Worm (Caenorhabditis elegans) whole organism, young adult: ENCODE results near the gene R10E11.6.
A peak's percentile ranks its signal among the peaks of the same experiment; 100 is the strongest.

Experiments used
- C17E4.6 ChIP-seq: fragments of 200-800 bp; sonication (Bioruptor generic); IDR thresholded peaks from 2 replicates; pipeline ENCODE4 v1.3.6; 2022; ENCODE audit warnings: missing genetic modification reagents, missing genetic modification characterization, missing compliant biosample characterization
- F22D6.2 ChIP-seq: sonication (generic microtip); optimal IDR thresholded peaks from 2 replicates; lab custom pipeline; 2016; ENCODE audit warnings: mild to moderate bottlenecking, missing genetic modification characterization, missing compliant biosample characterization
- F33H1.4 ChIP-seq: fragments of 200-800 bp; sonication (Bioruptor generic); IDR thresholded peaks from 2 replicates; pipeline ENCODE4 v1.3.6; 2022; ENCODE audit warnings: missing genetic modification reagents, missing genetic modification characterization, missing compliant biosample characterization
- F49E8.2 ChIP-seq: sonication (generic microtip); optimal IDR thresholded peaks from 3 replicates; lab custom pipeline; 2017; ENCODE audit warnings: missing genetic modification characterization, mild to moderate bottlenecking, missing compliant biosample characterization, antibody characterized with exemption, moderate library complexity; ENCODE audit not compliant: insufficient read depth
- F52B5.7 ChIP-seq: sonication (generic microtip); optimal IDR thresholded peaks from 2 replicates; lab custom pipeline; 2016; ENCODE audit warnings: mild to moderate bottlenecking, missing genetic modification characterization, missing compliant biosample characterization
- F57A8.1 ChIP-seq: fragments of 200-800 bp; sonication (Bioruptor generic); optimal IDR thresholded peaks from 2 replicates; lab custom pipeline; 2018; ENCODE audit warnings: mild to moderate bottlenecking, missing genetic modification characterization, moderate library complexity, missing compliant biosample characterization
- Y56A3A.18 ChIP-seq: fragments of 200-800 bp; sonication (Bioruptor generic); IDR thresholded peaks from 2 replicates; pipeline ENCODE4 v1.3.6; 2022; ENCODE audit warnings: missing genetic modification reagents, missing genetic modification characterization, missing compliant biosample characterization
- Y67H2A.10 ChIP-seq: fragments of 200-800 bp; sonication (Bioruptor generic); conservative IDR thresholded peaks from 2 replicates; pipeline ENCODE4 v1.3.6; 2022; ENCODE audit warnings: missing genetic modification reagents, missing genetic modification characterization, missing compliant biosample characterization
- Y95B8A.8 ChIP-seq: fragments of 200-800 bp; sonication (Bioruptor generic); IDR thresholded peaks from 2 replicates; pipeline ENCODE4 v1.3.6; 2022; ENCODE audit warnings: missing genetic modification reagents, missing genetic modification characterization, missing compliant biosample characterization
- akir-1 ChIP-seq: fragments of 200-800 bp; sonication (Bioruptor generic); optimal IDR thresholded peaks from 2 replicates; lab custom pipeline; 2018; ENCODE audit warnings: mild to moderate bottlenecking, missing genetic modification characterization, moderate library complexity, missing compliant biosample characterization
- athp-1 ChIP-seq: sonication (generic microtip); optimal IDR thresholded peaks from 2 replicates; lab custom pipeline; 2017; ENCODE audit warnings: mild to moderate bottlenecking, missing genetic modification characterization, missing compliant biosample characterization
- attf-5 ChIP-seq: fragments of 200-800 bp; sonication (Bioruptor generic); optimal IDR thresholded peaks from 2 replicates; lab custom pipeline; 2018; ENCODE audit warnings: mild to moderate bottlenecking, missing genetic modification characterization, missing compliant biosample characterization
- attf-6 ChIP-seq: fragments of 200-800 bp; sonication (Bioruptor generic); IDR thresholded peaks from 2 replicates; pipeline ENCODE4 v1.3.6; 2022; ENCODE audit warnings: missing genetic modification reagents, missing genetic modification characterization, missing compliant biosample characterization
- cebp-1 ChIP-seq, 2 experiments: fragments of 200-800 bp in 1 of 2; sonication (Bioruptor generic) in 1 of 2; sonication (generic microtip) in 1 of 2; IDR thresholded peaks in 1 of 2; optimal IDR thresholded peaks in 1 of 2; 2 replicates each; pipeline versions ENCODE4 v1.3.6 to Lab custom; 2017 to 2022; ENCODE audit warnings: missing compliant biosample characterization in 2 of 2, missing genetic modification characterization in 2 of 2, mild to moderate bottlenecking in 1 of 2, missing genetic modification reagents in 1 of 2, moderate library complexity in 1 of 2
- ceh-27 ChIP-seq: fragments of 200-800 bp; sonication (Bioruptor generic); optimal IDR thresholded peaks from 2 replicates; lab custom pipeline; 2018; ENCODE audit warnings: mild to moderate bottlenecking, missing genetic modification characterization, moderate library complexity, missing compliant biosample characterization
- ceh-58 ChIP-seq: fragments of 200-800 bp; sonication (Bioruptor generic); IDR thresholded peaks from 2 replicates; pipeline ENCODE4 v1.3.6; 2022; ENCODE audit warnings: missing genetic modification characterization, missing compliant biosample characterization
- ceh-79 ChIP-seq: sonication (generic microtip); optimal IDR thresholded peaks from 2 replicates; lab custom pipeline; 2017; ENCODE audit warnings: mild to moderate bottlenecking, missing genetic modification characterization, missing compliant biosample characterization
- dox-1 ChIP-seq: fragments of 200-800 bp; sonication (Bioruptor generic); IDR thresholded peaks from 2 replicates; pipeline ENCODE4 v1.3.6; 2022; ENCODE audit warnings: missing genetic modification reagents, missing genetic modification characterization, missing compliant biosample characterization
- dpl-1 ChIP-seq: fragments of 150-350 bp; optimal IDR thresholded peaks from 2 replicates; lab custom pipeline; 2014; ENCODE audit warnings: missing biosample characterization, missing genetic modification reagents, missing genetic modification characterization
- egl-18 ChIP-seq: fragments of 200-800 bp; sonication (Bioruptor generic); IDR thresholded peaks from 2 replicates; pipeline ENCODE4 v1.3.6; 2022; ENCODE audit warnings: missing genetic modification reagents, missing genetic modification characterization, missing compliant biosample characterization
- egl-44 ChIP-seq: fragments of 200-800 bp; sonication (Bioruptor generic); IDR thresholded peaks from 2 replicates; pipeline ENCODE4 v1.3.6; 2022; ENCODE audit warnings: missing genetic modification reagents, missing genetic modification characterization, missing compliant biosample characterization
- gei-17 ChIP-seq: fragments of 200-800 bp; sonication (Bioruptor generic); optimal IDR thresholded peaks from 2 replicates; lab custom pipeline; 2018; ENCODE audit warnings: mild to moderate bottlenecking, missing genetic modification characterization, missing compliant biosample characterization
- him-1 ChIP-seq: sonication (generic microtip); optimal IDR thresholded peaks from 2 replicates; lab custom pipeline; 2016; ENCODE audit warnings: missing genotype, missing genetic modification reagents, missing genetic modification characterization, missing compliant biosample characterization
- hmg-20 ChIP-seq: fragments of 200-800 bp; sonication (Bioruptor generic); IDR thresholded peaks from 2 replicates; pipeline ENCODE4 v1.3.6; 2022; ENCODE audit warnings: missing genetic modification reagents, missing genetic modification characterization, missing compliant biosample characterization
- hsf-1 ChIP-seq: fragments of 200-800 bp; sonication (Bioruptor generic); IDR thresholded peaks from 2 replicates; pipeline ENCODE4 v1.3.6; 2022; ENCODE audit warnings: missing genetic modification reagents, missing genetic modification characterization, missing compliant biosample characterization
- lag-1 ChIP-seq: fragments of 200-800 bp; sonication (Bioruptor generic); IDR thresholded peaks from 2 replicates; pipeline ENCODE4 v1.3.6; 2022; ENCODE audit warnings: missing genetic modification reagents, missing genetic modification characterization, missing compliant biosample characterization
- lsy-27 ChIP-seq: sonication (generic microtip); optimal IDR thresholded peaks from 2 replicates; lab custom pipeline; 2017; ENCODE audit warnings: missing genetic modification characterization, mild to moderate bottlenecking, missing compliant biosample characterization, antibody characterized with exemption, missing genotype, borderline replicate concordance; ENCODE audit not compliant: insufficient read depth
- madf-3 ChIP-seq: fragments of 200-800 bp; sonication (Bioruptor generic); IDR thresholded peaks from 2 replicates; pipeline ENCODE4 v1.3.6; 2022; ENCODE audit warnings: missing genetic modification reagents, missing genetic modification characterization, missing compliant biosample characterization
- madf-6 ChIP-seq: fragments of 200-800 bp; sonication (Bioruptor generic); IDR thresholded peaks from 2 replicates; pipeline ENCODE4 v1.3.6; 2022; ENCODE audit warnings: missing genetic modification reagents, missing genetic modification characterization, missing compliant biosample characterization
- nfya-2 ChIP-seq: fragments of 200-800 bp; sonication (Bioruptor generic); IDR thresholded peaks from 2 replicates; pipeline ENCODE4 v1.3.6; 2022; ENCODE audit warnings: missing genetic modification reagents, missing genetic modification characterization, missing compliant biosample characterization
- nfyb-1 ChIP-seq: fragments of 200-800 bp; sonication (Bioruptor generic); IDR thresholded peaks from 2 replicates; pipeline ENCODE4 v1.3.6; 2022; ENCODE audit warnings: missing genetic modification reagents, missing genetic modification characterization, missing compliant biosample characterization
- nhr-120 ChIP-seq: fragments of 200-800 bp; sonication (Bioruptor generic); IDR thresholded peaks from 2 replicates; pipeline ENCODE4 v1.3.6; 2022; ENCODE audit warnings: missing genetic modification characterization, missing compliant biosample characterization
- nhr-179 ChIP-seq: sonication (generic microtip); optimal IDR thresholded peaks from 2 replicates; lab custom pipeline; 2016; ENCODE audit warnings: mild to moderate bottlenecking, missing genetic modification characterization, missing compliant biosample characterization
- nhr-90 ChIP-seq: sonication (generic microtip); optimal IDR thresholded peaks from 2 replicates; lab custom pipeline; 2016; ENCODE audit warnings: missing genotype, mild to moderate bottlenecking, missing genetic modification characterization, missing compliant biosample characterization
- pbrm-1 ChIP-seq: fragments of 200-800 bp; sonication (Bioruptor generic); IDR thresholded peaks from 2 replicates; pipeline ENCODE4 v1.3.6; 2022; ENCODE audit warnings: missing genetic modification reagents, missing genetic modification characterization, missing compliant biosample characterization
- sea-2 ChIP-seq: fragments of 200-800 bp; sonication (Bioruptor generic); IDR thresholded peaks from 2 replicates; pipeline ENCODE4 v1.3.6; 2022; ENCODE audit warnings: missing genetic modification characterization, missing compliant biosample characterization
- snpc-4 ChIP-seq, 5 experiments: fragments of 150-350 bp in 1 of 5; sonication (generic microtip) in 4 of 5; optimal IDR thresholded peaks; 2 replicates each; lab custom pipeline; 2014 to 2018; ENCODE audit warnings: missing genetic modification characterization in 5 of 5, missing biosample characterization in 3 of 5, antibody characterized with exemption in 2 of 5, mild to moderate bottlenecking in 2 of 5, missing compliant biosample characterization in 2 of 5, missing genotype in 2 of 5, moderate library complexity in 2 of 5, missing genetic modification reagents in 1 of 5
- tbp1 ChIP-seq: fragments of 200-800 bp; sonication (Bioruptor generic); optimal IDR thresholded peaks from 2 replicates; lab custom pipeline; 2018; ENCODE audit warnings: mild to moderate bottlenecking, missing genetic modification characterization, missing compliant biosample characterization
- tlf-1 ChIP-seq: fragments of 200-800 bp; sonication (Bioruptor generic); optimal IDR thresholded peaks from 2 replicates; lab custom pipeline; 2018; ENCODE audit warnings: mild to moderate bottlenecking, missing genetic modification characterization, missing compliant biosample characterization
- unc-62 ChIP-seq: fragments of 150-350 bp; optimal IDR thresholded peaks from 2 replicates; lab custom pipeline; 2014; ENCODE audit warnings: missing biosample characterization, missing genetic modification reagents, missing genetic modification characterization
- zfh-2 ChIP-seq: fragments of 200-800 bp; sonication (Bioruptor generic); conservative IDR thresholded peaks from 2 replicates; pipeline ENCODE4 v1.3.6; 2022; ENCODE audit warnings: missing genetic modification reagents, missing genetic modification characterization, missing compliant biosample characterization
- ztf-25 ChIP-seq: fragments of 200-800 bp; sonication (Bioruptor generic); IDR thresholded peaks from 2 replicates; pipeline ENCODE4 v1.3.6; 2022; ENCODE audit warnings: missing genetic modification reagents, missing genetic modification characterization, missing compliant biosample characterization
- ztf-26 ChIP-seq: sonication (generic microtip); optimal IDR thresholded peaks from 2 replicates; lab custom pipeline; 2017; ENCODE audit warnings: missing genetic modification characterization, missing compliant biosample characterization
- ztf-28 ChIP-seq: fragments of 200-800 bp; sonication (Bioruptor generic); IDR thresholded peaks from 2 replicates; pipeline ENCODE4 v1.3.6; 2022; ENCODE audit warnings: missing genetic modification reagents, missing genetic modification characterization, missing compliant biosample characterization
- ztf-6 ChIP-seq: fragments of 200-800 bp; sonication (Bioruptor generic); IDR thresholded peaks from 2 replicates; pipeline ENCODE4 v1.3.6; 2022; ENCODE audit warnings: missing genetic modification reagents, missing genetic modification characterization, missing compliant biosample characterization

R10E11.6 gene

ce11 chrIII:9780665-9781304, 2.0 kb upstream of the R10E11.6 start, which contains the start of gene vha-1 (continued):
- no peak for TF ChIP-seq F57A8.1 (GFP tag; lab: Kevin White, UChicago)
- peak; percentile 93 for TF ChIP-seq Y67H2A.10 (GFP tag; lab: Robert Waterston, UW)
- no peak for TF ChIP-seq C17E4.6 (GFP tag; lab: Robert Waterston, UW)
- TF ChIP-seq madf-6: peak; percentile 38; the same call in 1 of the 2 replicates
- TF ChIP-seq snpc-4 (GFP tag; optimal IDR thresholded peaks at IDR 0.05; lab: Kevin White, UChicago): no peak
- peak in 3 of 4 experiments; percentile 36 to 62 (median 46) for TF ChIP-seq snpc-4 (tag; optimal IDR thresholded peaks at IDR 0.05; lab: Kevin White, UChicago)
- 0 out of 2 replicates have a peak, but pooled peaks have one; percentile 38 for TF ChIP-seq cebp-1 (GFP tag; IDR thresholded peaks at IDR 0.05; lab: Robert Waterston, UW)
- peak; percentile 74 for TF ChIP-seq cebp-1 (tag; optimal IDR thresholded peaks at IDR 0.05; lab: Kevin White, UChicago)
- peak; percentile 66 for TF ChIP-seq tlf-1 (GFP tag; lab: Kevin White, UChicago)
- TF ChIP-seq lsy-27: peak; percentile 43
- no peak for TF ChIP-seq Y95B8A.8 (GFP tag; lab: Robert Waterston, UW)
- TF ChIP-seq ceh-27 (GFP tag; lab: Kevin White, UChicago): peak; percentile 87
- TF ChIP-seq madf-3: peak; percentile 100
- TF ChIP-seq hmg-20 (GFP tag; lab: Robert Waterston, UW): no peak
- peak; percentile 30 for TF ChIP-seq F49E8.2 (tag; lab: Kevin White, UChicago)
- peak; percentile 76 for TF ChIP-seq nhr-90 (tag; lab: Kevin White, UChicago)
- no peak for TF ChIP-seq him-1 (tag; lab: Kevin White, UChicago)
- TF ChIP-seq nhr-179 (tag; lab: Kevin White, UChicago): no peak
- TF ChIP-seq akir-1 (GFP tag; lab: Kevin White, UChicago): no peak
- no peak for TF ChIP-seq dpl-1 (GFP tag; lab: Kevin White, UChicago)
- TF ChIP-seq ztf-26 (tag; lab: Kevin White, UChicago): peak; percentile 67
- peak; percentile 63 for TF ChIP-seq pbrm-1 (GFP tag; lab: Robert Waterston, UW)
- TF ChIP-seq F33H1.4 (GFP tag; lab: Robert Waterston, UW): peak; percentile 34
- TF ChIP-seq ceh-58 (GFP tag; lab: Robert Waterston, UW): no peak
- TF ChIP-seq nfyb-1 (GFP tag; lab: Robert Waterston, UW): peak; percentile 67; the same call in 1 of the 2 replicates
- TF ChIP-seq ztf-25 (GFP tag; lab: Robert Waterston, UW): no peak
- peak; percentile 62 for TF ChIP-seq tbp1 (GFP tag; lab: Kevin White, UChicago)
- TF ChIP-seq attf-6 (GFP tag; lab: Robert Waterston, UW): no peak
- TF ChIP-seq nhr-120: no peak
- no peak for TF ChIP-seq Y56A3A.18 (GFP tag; lab: Robert Waterston, UW)
- no peak for TF ChIP-seq F22D6.2 (tag; lab: Kevin White, UChicago)
- TF ChIP-seq ztf-28 (GFP tag; lab: Robert Waterston, UW): no peak
- TF ChIP-seq sea-2 (GFP tag; lab: Robert Waterston, UW): no peak
- TF ChIP-seq ceh-79 (tag; lab: Kevin White, UChicago): no peak
- peak; percentile 18 for TF ChIP-seq unc-62 (GFP tag; lab: Kevin White, UChicago)
- TF ChIP-seq athp-1 (tag; lab: Kevin White, UChicago): peak; percentile 61
- TF ChIP-seq dox-1: peak; percentile 88
- TF ChIP-seq hsf-1 (GFP tag; lab: Robert Waterston, UW): no peak

ce11 chrIII:9782011-9782436, 782 bp upstream of the R10E11.6 start, which contains the start of gene vha-2:
TSS of gene vha-2 (plus strand) at chrIII:9782164.
- TF ChIP-seq nhr-179 (tag; lab: Kevin White, UChicago): no peak
- no peak for TF ChIP-seq nhr-120
- TF ChIP-seq lag-1 (GFP tag; lab: Robert Waterston, UW): no peak
- no peak for TF ChIP-seq attf-5
- peak; percentile 25; the same call in 1 of the 2 replicates for TF ChIP-seq nfya-2 (GFP tag; lab: Robert Waterston, UW)
- TF ChIP-seq Y95B8A.8 (GFP tag; lab: Robert Waterston, UW): peak; percentile 54; the same call in 1 of the 2 replicates
- TF ChIP-seq gei-17 (GFP tag; lab: Kevin White, UChicago): no peak
- TF ChIP-seq egl-44 (GFP tag; lab: Robert Waterston, UW): peak; percentile 53; the same call in 1 of the 2 replicates
- no peak for TF ChIP-seq ztf-6 (GFP tag; lab: Robert Waterston, UW)
- TF ChIP-seq F52B5.7 (tag; lab: Kevin White, UChicago): peak; percentile 53
- TF ChIP-seq zfh-2 (GFP tag; lab: Robert Waterston, UW): peak; percentile 30; the same call in 1 of the 2 replicates
- TF ChIP-seq madf-6: peak; percentile 57
- TF ChIP-seq hsf-1 (GFP tag; lab: Robert Waterston, UW): peak; percentile 76
- TF ChIP-seq Y56A3A.18 (GFP tag; lab: Robert Waterston, UW): 0 out of 2 replicates have a peak, but pooled peaks have one; percentile 9
- TF ChIP-seq egl-18: no peak
